Worm (Caenorhabditis elegans) whole organism, L3 larva: ENCODE results near the gene T20D4.15.

Source experiments
- R02D3.7 ChIP-seq: fragments of 150-350 bp; optimal IDR thresholded peaks from 2 replicates; lab custom pipeline; 2014; ENCODE audit warnings: missing biosample characterization, missing genetic modification characterization
- ZK546.5 ChIP-seq: sonication (generic microtip); optimal IDR thresholded peaks from 2 replicates; lab custom pipeline; 2017; ENCODE audit warnings: missing biosample characterization, missing genetic modification characterization
- aly-2 ChIP-seq: fragments of 150-350 bp; optimal IDR thresholded peaks from 2 replicates; lab custom pipeline; 2014; ENCODE audit warnings: missing biosample characterization, missing genetic modification characterization
- ama-1 ChIP-seq: fragments of 150-350 bp; optimal IDR thresholded peaks from 2 replicates; lab custom pipeline; 2018
- ceh-16 ChIP-seq: sonication (generic microtip); optimal IDR thresholded peaks from 2 replicates; lab custom pipeline; 2017; ENCODE audit warnings: missing biosample characterization, missing genetic modification characterization
- ceh-82 ChIP-seq: fragments of 150-350 bp; optimal IDR thresholded peaks from 2 replicates; lab custom pipeline; 2014; ENCODE audit warnings: missing biosample characterization, missing genetic modification characterization
- daf-12 ChIP-seq: fragments of 150-350 bp; optimal IDR thresholded peaks from 2 replicates; lab custom pipeline; 2014; ENCODE audit warnings: missing biosample characterization, missing genetic modification reagents, missing genetic modification characterization
- egl-27 ChIP-seq: sonication (generic microtip); optimal IDR thresholded peaks from 4 replicates; lab custom pipeline; 2017; ENCODE audit warnings: missing biosample characterization, missing genetic modification reagents, missing genetic modification characterization
- egl-5 ChIP-seq: fragments of 150-350 bp; optimal IDR thresholded peaks from 2 replicates; lab custom pipeline; 2017; ENCODE audit warnings: missing biosample characterization, missing genetic modification reagents, missing genetic modification characterization, inconsistent platforms
- elt-1 ChIP-seq: fragments of 150-350 bp; optimal IDR thresholded peaks from 2 replicates; lab custom pipeline; 2014; ENCODE audit warnings: missing biosample characterization, missing genetic modification characterization
- elt-2 ChIP-seq: sonication (generic microtip); optimal IDR thresholded peaks from 2 replicates; lab custom pipeline; 2016; ENCODE audit warnings: missing genetic modification reagents, mild to moderate bottlenecking, missing genetic modification characterization, missing compliant biosample characterization
- elt-3 ChIP-seq, 3 experiments: fragments of 150-350 bp in 1 of 3; sonication (generic microtip) in 2 of 3; optimal IDR thresholded peaks; 2 replicates in 2 of 3; 4 replicates in 1 of 3; lab custom pipeline; 2014 to 2017; ENCODE audit warnings: missing biosample characterization in 3 of 3, missing genetic modification characterization in 3 of 3
- eor-1 ChIP-seq, 2 experiments: fragments of 150-350 bp; optimal IDR thresholded peaks; 2 replicates each; lab custom pipeline; 2014 to 2018; ENCODE audit warnings: missing biosample characterization in 2 of 2, missing genetic modification characterization in 2 of 2
- fkh-2 ChIP-seq: fragments of 150-350 bp; optimal IDR thresholded peaks from 2 replicates; lab custom pipeline; 2014; ENCODE audit warnings: missing biosample characterization, missing genetic modification reagents, missing genetic modification characterization
- hmg-11 ChIP-seq: sonication (generic microtip); optimal IDR thresholded peaks from 2 replicates; lab custom pipeline; 2016; ENCODE audit warnings: missing genetic modification characterization, missing compliant biosample characterization
- jun-1 ChIP-seq: fragments of 150-350 bp; optimal IDR thresholded peaks from 2 replicates; lab custom pipeline; 2014; ENCODE audit warnings: missing biosample characterization, missing genetic modification reagents, missing genetic modification characterization
- lin-15B ChIP-seq: fragments of 150-350 bp; optimal IDR thresholded peaks from 2 replicates; lab custom pipeline; 2014; ENCODE audit warnings: missing biosample characterization, missing genetic modification characterization
- lsy-12 ChIP-seq: sonication (generic microtip); optimal IDR thresholded peaks from 2 replicates; lab custom pipeline; 2016; ENCODE audit warnings: mild to moderate bottlenecking, missing genetic modification characterization, missing compliant biosample characterization
- mml-1 ChIP-seq: fragments of 150-350 bp; sonication (generic microtip); optimal IDR thresholded peaks from 3 replicates; lab custom pipeline; 2014; ENCODE audit warnings: missing biosample characterization, missing genetic modification characterization
- nhr-11 ChIP-seq: fragments of 150-350 bp; optimal IDR thresholded peaks from 2 replicates; lab custom pipeline; 2014; ENCODE audit warnings: missing biosample characterization, missing genetic modification characterization
- nhr-23 ChIP-seq: fragments of 150-350 bp; optimal IDR thresholded peaks from 2 replicates; lab custom pipeline; 2014; ENCODE audit warnings: missing biosample characterization, missing genetic modification reagents, missing genetic modification characterization
- nhr-237 ChIP-seq: fragments of 150-350 bp; optimal IDR thresholded peaks from 2 replicates; lab custom pipeline; 2014; ENCODE audit warnings: missing biosample characterization, missing genetic modification characterization
- nhr-25 ChIP-seq: sonication (generic microtip); optimal IDR thresholded peaks from 2 replicates; lab custom pipeline; 2017; ENCODE audit warnings: missing biosample characterization, missing genetic modification characterization
- nhr-28 ChIP-seq: fragments of 150-350 bp; optimal IDR thresholded peaks from 2 replicates; lab custom pipeline; 2014; ENCODE audit warnings: missing biosample characterization, missing genetic modification characterization
- nhr-43 ChIP-seq: sonication (generic microtip); optimal IDR thresholded peaks from 2 replicates; lab custom pipeline; 2016; ENCODE audit warnings: mild to moderate bottlenecking, missing genetic modification characterization, missing compliant biosample characterization; ENCODE audit not compliant: poor library complexity, severe bottlenecking
- nhr-67 ChIP-seq: fragments of 150-350 bp; optimal IDR thresholded peaks from 2 replicates; lab custom pipeline; 2014; ENCODE audit warnings: missing biosample characterization, missing genetic modification characterization
- nhr-77 ChIP-seq: fragments of 150-350 bp; optimal IDR thresholded peaks from 2 replicates; lab custom pipeline; 2014; ENCODE audit warnings: missing biosample characterization, missing genetic modification characterization
- pha-4 ChIP-seq: fragments of 150-350 bp; optimal IDR thresholded peaks from 2 replicates; lab custom pipeline; 2014; ENCODE audit warnings: missing biosample characterization, missing genetic modification reagents, missing genetic modification characterization
- pqm-1 ChIP-seq: fragments of 150-350 bp; optimal IDR thresholded peaks from 2 replicates; lab custom pipeline; 2017; ENCODE audit warnings: missing biosample characterization, missing genetic modification characterization, inconsistent platforms
- sea-2 ChIP-seq: fragments of 150-350 bp; sonication (generic microtip); optimal IDR thresholded peaks from 4 replicates; lab custom pipeline; 2014; ENCODE audit warnings: missing biosample characterization, missing genetic modification reagents, missing genetic modification characterization
- skn-1 ChIP-seq: fragments of 150-350 bp; optimal IDR thresholded peaks from 2 replicates; lab custom pipeline; 2014; ENCODE audit warnings: missing biosample characterization, missing genetic modification characterization
- unc-39 ChIP-seq: sonication (generic microtip); optimal IDR thresholded peaks from 4 replicates; lab custom pipeline; 2017; ENCODE audit warnings: missing biosample characterization, missing genetic modification characterization
- unc-62 ChIP-seq: fragments of 150-350 bp; sonication (generic microtip); optimal IDR thresholded peaks from 4 replicates; lab custom pipeline; 2014; ENCODE audit warnings: missing biosample characterization, missing genetic modification reagents, missing genetic modification characterization
- zag-1 ChIP-seq: fragments of 150-350 bp; optimal IDR thresholded peaks from 2 replicates; lab custom pipeline; 2014; ENCODE audit warnings: missing biosample characterization, missing genetic modification characterization
- ztf-4 ChIP-seq: fragments of 150-350 bp; optimal IDR thresholded peaks from 2 replicates; lab custom pipeline; 2014; ENCODE audit warnings: missing biosample characterization, missing genetic modification characterization

The T20D4.15 gene

DNA sequence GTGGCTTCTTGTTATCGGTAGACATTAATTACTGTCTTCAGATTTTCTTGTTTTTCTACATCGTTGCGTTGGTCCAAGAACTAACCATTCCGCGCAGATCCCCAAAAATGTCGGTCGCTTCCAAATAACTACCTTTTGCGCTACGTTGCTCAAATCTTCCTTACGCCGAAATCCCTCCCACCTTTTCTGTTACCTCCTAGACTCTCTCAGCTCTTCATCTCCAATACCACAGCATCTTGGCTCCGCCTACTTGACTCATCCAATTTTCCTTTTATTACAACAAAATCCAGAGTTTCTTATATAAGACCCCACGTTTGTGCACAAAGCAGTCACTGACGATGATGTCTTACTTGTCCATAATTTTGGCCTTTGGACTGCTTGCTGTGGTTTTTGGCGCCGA is 41.6 kb downstream of the T20D4.15 start, which contains the start of gene C17B7.12:
C17B7.12 (plus strand) TSS at position 301 of the 400 bp plus-strand sequence.
- TF ChIP-seq unc-62, result no peak
- TF ChIP-seq eor-1 (tag; optimal IDR thresholded peaks at IDR 0.05; lab: Kevin White, UChicago), result no peak
- TF ChIP-seq nhr-23 (tag; lab: Kevin White, UChicago), result no peak
- TF ChIP-seq egl-27, result no peak

DNA sequence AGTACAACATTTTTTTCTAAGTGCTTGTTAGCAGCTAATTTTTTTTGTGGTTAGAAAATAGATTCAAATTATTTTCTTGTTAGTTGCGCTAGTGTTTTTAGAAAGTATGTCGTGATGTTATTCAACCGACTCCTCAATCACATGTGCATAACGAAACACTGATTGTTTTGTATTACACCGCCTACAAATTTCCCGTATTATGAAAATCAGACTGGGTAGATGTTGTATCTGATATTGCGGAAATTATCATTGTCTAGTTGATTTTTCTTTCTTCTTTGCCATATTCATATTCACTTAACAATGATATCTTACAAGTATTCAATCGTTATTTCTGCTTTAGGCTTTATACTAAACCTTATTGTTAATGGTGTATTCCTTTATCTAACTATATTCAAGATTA is 43.3 kb downstream of the T20D4.15 start, which contains the start of gene str-63:
str-63 (plus strand) TSS at position 301 of the 400 bp plus-strand sequence.
- no peak for TF ChIP-seq hmg-11 (tag; lab: Kevin White, UChicago)
- no peak for TF ChIP-seq daf-12 (tag; lab: Kevin White, UChicago)
- TF ChIP-seq mml-1, result no peak
- TF ChIP-seq fkh-2 (tag; lab: Kevin White, UChicago), result no peak
- no peak for TF ChIP-seq egl-27
- no peak for TF ChIP-seq lin-15B (tag; lab: Kevin White, UChicago)
- no peak for TF ChIP-seq nhr-28 (tag; lab: Kevin White, UChicago)
- no peak for TF ChIP-seq jun-1 (tag; lab: Kevin White, UChicago)
- TF ChIP-seq nhr-23 (tag; lab: Kevin White, UChicago), result no peak
- no peak for TF ChIP-seq ceh-16 (tag; lab: Kevin White, UChicago)
- TF ChIP-seq nhr-237 (tag; lab: Kevin White, UChicago), result no peak
- TF ChIP-seq elt-1 (tag; lab: Kevin White, UChicago), result no peak
- no peak for TF ChIP-seq nhr-25 (tag; lab: Kevin White, UChicago)
- TF ChIP-seq unc-39 (tag; lab: Kevin White, UChicago), result no peak
- TF ChIP-seq aly-2 (tag; lab: Kevin White, UChicago), result no peak
- TF ChIP-seq elt-3 (tag; optimal IDR thresholded peaks at IDR 0.05; lab: Kevin White, UChicago), result no peak

ce11 chrV:3349877-3350276 is 44.7 kb downstream of the T20D4.15 start, which contains the start of gene C17B7.15:
Gene C17B7.15 (plus strand): TSS chrV:3350177.
- no peak for TF ChIP-seq nhr-77 (tag; lab: Kevin White, UChicago)
- no peak for TF ChIP-seq lin-15B (tag; lab: Kevin White, UChicago)
- no peak for TF ChIP-seq nhr-43 (tag; lab: Kevin White, UChicago)
- TF ChIP-seq ceh-82, result no peak
- TF ChIP-seq ZK546.5 (tag; lab: Kevin White, UChicago), result no peak
- no peak for TF ChIP-seq R02D3.7 (tag; lab: Kevin White, UChicago)
- TF ChIP-seq daf-12 (tag; lab: Kevin White, UChicago), result no peak
- no peak for TF ChIP-seq pha-4 (tag; lab: Kevin White, UChicago)
- no peak for TF ChIP-seq nhr-237 (tag; lab: Kevin White, UChicago)

DNA sequence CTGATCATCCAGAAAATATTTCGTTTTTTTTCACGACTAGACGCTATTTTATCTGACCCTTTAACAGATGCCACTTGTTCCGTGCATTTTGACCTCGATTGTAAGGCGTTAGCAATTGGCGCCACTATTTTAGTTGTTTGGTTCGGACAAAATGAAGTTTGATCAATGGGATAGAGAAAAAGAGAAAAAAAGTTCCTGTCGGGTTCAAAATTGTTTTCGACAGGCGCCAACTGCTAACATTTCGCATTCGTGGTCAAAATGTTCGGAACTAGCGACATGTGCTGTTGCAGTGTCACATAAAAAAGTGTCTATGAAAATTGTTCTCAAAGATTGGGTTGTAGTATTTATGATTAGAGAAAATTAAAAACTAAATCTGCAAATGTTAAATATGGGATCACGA is 47.1 kb downstream of the T20D4.15 start:
- TF ChIP-seq nhr-43 (tag; lab: Kevin White, UChicago), result no peak
- no peak for TF ChIP-seq elt-1 (tag; lab: Kevin White, UChicago)
- TF ChIP-seq daf-12 (tag; lab: Kevin White, UChicago), result no peak
- TF ChIP-seq lsy-12 (tag; lab: Kevin White, UChicago), result no peak
- no peak for TF ChIP-seq R02D3.7 (tag; lab: Kevin White, UChicago)
- TF ChIP-seq sea-2 (GFP tag; lab: Kevin White, UChicago), result no peak
- TF ChIP-seq pqm-1 (tag; lab: Kevin White, UChicago), result no peak
- TF ChIP-seq, all 47 proteins: peak for 0

DNA sequence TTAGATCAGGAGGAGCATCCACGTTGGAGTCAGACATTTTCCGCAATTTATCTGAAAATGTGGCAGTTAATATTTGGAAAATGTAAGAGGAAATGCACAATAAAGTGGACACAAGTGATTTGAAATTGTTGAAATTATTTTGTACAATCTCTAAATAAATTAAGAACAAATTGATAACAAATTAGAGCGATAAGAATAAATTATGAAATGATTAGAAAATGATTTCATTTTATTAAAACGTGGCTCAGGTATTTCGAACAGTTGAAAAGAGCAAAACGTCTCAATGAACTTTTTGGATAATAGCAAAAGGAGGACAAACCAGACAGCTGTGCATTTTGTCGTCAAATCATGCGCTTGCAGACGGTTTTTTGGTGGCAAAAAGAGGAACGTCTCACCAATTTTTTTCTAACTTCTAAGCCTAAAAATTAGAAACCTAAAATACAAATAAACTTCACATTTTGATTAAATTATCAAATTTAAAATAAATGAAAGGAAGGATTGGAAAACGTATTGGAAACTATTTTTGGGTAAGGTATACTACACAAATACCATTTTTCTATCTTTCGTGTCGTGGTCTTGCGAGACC is 48.0 kb downstream of the T20D4.15 start, which contains the start of gene fbxa-65:
fbxa-65 (minus strand) TSS at position 51 of the 586 bp plus-strand sequence.
- TF ChIP-seq nhr-11 (no peak), sea-2 (GFP tag; lab: Kevin White, UChicago) (no peak), egl-5 (tag; lab: Kevin White, UChicago) (no peak), nhr-25 (tag; lab: Kevin White, UChicago) (no peak), unc-39 (tag; lab: Kevin White, UChicago) (no peak), R02D3.7 (tag; lab: Kevin White, UChicago) (no peak), skn-1 (tag; lab: Kevin White, UChicago) (no peak), elt-2 (tag; lab: Kevin White, UChicago) (no peak), nhr-77 (tag; lab: Kevin White, UChicago) (no peak), nhr-67 (tag; lab: Kevin White, UChicago) (no peak), elt-1 (tag; lab: Kevin White, UChicago) (no peak), ama-1 (no peak), ceh-16 (tag; lab: Kevin White, UChicago) (no peak), nhr-23 (tag; lab: Kevin White, UChicago) (no peak), ztf-4 (tag; lab: Kevin White, UChicago) (no peak), zag-1 (no peak)
